Worm (Caenorhabditis elegans) whole organism, early embryonic: ENCODE measurements around the gene F53F4.7.

Source experiments
- B0310.2 ChIP-seq: sonication (generic microtip); optimal IDR thresholded peaks from 2 replicates; lab custom pipeline; 2016; ENCODE audit warnings: mild to moderate bottlenecking, missing genetic modification characterization, missing compliant biosample characterization
- F13C5.2 ChIP-seq: sonication (generic microtip); optimal IDR thresholded peaks from 2 replicates; lab custom pipeline; 2017; ENCODE audit warnings: mild to moderate bottlenecking, missing genetic modification characterization, inconsistent platforms, missing compliant biosample characterization
- aly-1 ChIP-seq: sonication (generic microtip); optimal IDR thresholded peaks from 2 replicates; lab custom pipeline; 2016; ENCODE audit warnings: missing genetic modification characterization, missing compliant biosample characterization
- ama-1 ChIP-seq: fragments of 150-350 bp; optimal IDR thresholded peaks from 2 replicates; lab custom pipeline; 2014
- ceh-13 ChIP-seq: fragments of 200-800 bp; sonication (Bioruptor generic); optimal IDR thresholded peaks from 2 replicates; lab custom pipeline; 2018; ENCODE audit warnings: mild to moderate bottlenecking, missing genetic modification characterization, missing compliant biosample characterization
- ceh-36 ChIP-seq: sonication (generic microtip); optimal IDR thresholded peaks from 2 replicates; lab custom pipeline; 2016; ENCODE audit warnings: missing genetic modification characterization, inconsistent platforms, missing compliant biosample characterization
- ets-7 ChIP-seq: sonication (generic microtip); optimal IDR thresholded peaks from 2 replicates; lab custom pipeline; 2016; ENCODE audit warnings: missing genotype, missing genetic modification characterization, missing compliant biosample characterization
- flt-1 ChIP-seq: fragments of 200-800 bp; sonication (Bioruptor generic); IDR thresholded peaks from 2 replicates; pipeline ENCODE4 v1.3.6; 2022; ENCODE audit warnings: missing genetic modification characterization, missing compliant biosample characterization
- hmbx-1 ChIP-seq: sonication (generic microtip); optimal IDR thresholded peaks from 2 replicates; lab custom pipeline; 2016; ENCODE audit warnings: mild to moderate bottlenecking, missing genetic modification characterization, missing compliant biosample characterization
- hmg-4 ChIP-seq: fragments of 200-800 bp; sonication (Bioruptor generic); optimal IDR thresholded peaks from 2 replicates; lab custom pipeline; 2018; ENCODE audit warnings: mild to moderate bottlenecking, missing genetic modification characterization, missing compliant biosample characterization
- hnd-1 ChIP-seq: sonication (generic microtip); optimal IDR thresholded peaks from 2 replicates; lab custom pipeline; 2016; ENCODE audit warnings: missing genetic modification characterization, missing compliant biosample characterization
- pes-1 ChIP-seq: fragments of 200-800 bp; sonication (Bioruptor generic); IDR thresholded peaks from 2 replicates; pipeline ENCODE4 v1.3.6; 2022; ENCODE audit warnings: missing genetic modification reagents, missing genetic modification characterization, missing compliant biosample characterization
- scrt-1 ChIP-seq: fragments of 200-800 bp; sonication (Bioruptor generic); IDR thresholded peaks from 2 replicates; pipeline ENCODE4 v1.3.6; 2022; ENCODE audit warnings: missing genetic modification characterization, missing compliant biosample characterization
- sea-1 ChIP-seq: fragments of 200-800 bp; sonication (Bioruptor generic); conservative IDR thresholded peaks from 2 replicates; pipeline ENCODE4 v1.3.6; 2022; ENCODE audit warnings: missing genetic modification characterization, missing compliant biosample characterization
- tbx-11 ChIP-seq: fragments of 200-800 bp; sonication (Bioruptor generic); IDR thresholded peaks from 2 replicates; pipeline ENCODE4 v1.3.6; 2022; ENCODE audit warnings: missing genetic modification characterization, missing compliant biosample characterization
- tbx-37 ChIP-seq: fragments of 200-800 bp; sonication (Bioruptor generic); conservative IDR thresholded peaks from 2 replicates; pipeline ENCODE4 v1.3.6; 2022; ENCODE audit warnings: missing genetic modification reagents, missing genetic modification characterization, missing compliant biosample characterization
- tra-4 ChIP-seq: sonication (generic microtip); optimal IDR thresholded peaks from 2 replicates; lab custom pipeline; 2017; ENCODE audit warnings: missing genetic modification characterization, missing compliant biosample characterization

Gene F53F4.7

DNA sequence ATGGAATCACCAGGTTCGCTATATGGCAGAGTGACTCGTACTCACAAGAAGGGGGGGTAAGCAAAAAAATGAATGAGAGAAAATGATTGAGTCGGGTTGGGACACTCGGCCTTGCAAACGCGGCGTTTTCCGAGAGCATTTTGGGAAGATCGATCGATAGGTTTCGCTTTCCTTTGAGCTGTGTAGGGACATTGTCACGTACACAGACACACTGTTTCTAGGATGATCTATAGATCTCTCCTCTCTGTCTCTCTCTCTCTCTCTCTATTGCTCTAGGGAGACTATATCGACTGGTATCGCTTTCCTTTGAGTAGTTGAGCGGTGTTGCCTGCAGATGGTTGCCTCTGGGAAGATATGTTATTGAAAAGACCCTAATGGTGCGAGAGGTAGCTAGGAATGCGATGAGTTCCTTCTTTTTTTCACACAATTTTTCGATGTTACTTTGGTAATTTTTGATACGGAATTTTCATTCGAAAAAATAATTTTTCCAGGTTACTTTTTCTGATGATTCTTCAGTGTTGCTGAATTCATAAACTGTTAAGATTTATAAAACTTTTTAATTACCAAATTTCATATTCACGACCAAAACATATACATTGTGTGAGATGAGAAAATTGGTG is 36.1 kb upstream of the F53F4.7 start, which contains the start of gene H37A05.4:
H37A05.4 (minus strand) TSS at position 51 of the 620 bp plus-strand sequence.
- TF ChIP-seq hmg-4 (GFP tag; lab: Kevin White, UChicago) (peak; percentile 2), aly-1 (tag; lab: Kevin White, UChicago) (no peak)

DNA sequence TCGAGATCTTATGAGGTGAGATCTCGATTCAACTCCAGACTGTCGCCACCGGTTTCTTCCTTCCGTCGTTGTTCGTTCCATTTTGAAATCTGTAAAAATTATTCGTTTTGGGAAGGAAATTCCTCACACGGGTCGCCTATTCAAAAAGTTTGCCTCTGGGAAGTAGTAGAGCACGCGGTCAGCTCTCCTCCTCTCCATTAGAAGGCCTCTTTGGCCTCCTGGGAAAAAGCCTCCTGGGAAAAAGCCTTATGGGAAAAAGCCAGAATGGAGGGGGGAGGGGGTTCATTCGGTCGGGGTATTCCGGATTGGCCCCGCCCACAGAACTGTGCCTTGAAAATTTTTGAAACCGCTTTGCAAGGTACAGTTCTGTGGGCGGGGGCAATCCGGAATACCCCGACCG is 33.8 kb upstream of the F53F4.7 start:
- no peak for TF ChIP-seq B0310.2 (tag; lab: Kevin White, UChicago)
- peak; percentile 44; the same call in 1 of the 2 replicates for TF ChIP-seq pes-1

DNA sequence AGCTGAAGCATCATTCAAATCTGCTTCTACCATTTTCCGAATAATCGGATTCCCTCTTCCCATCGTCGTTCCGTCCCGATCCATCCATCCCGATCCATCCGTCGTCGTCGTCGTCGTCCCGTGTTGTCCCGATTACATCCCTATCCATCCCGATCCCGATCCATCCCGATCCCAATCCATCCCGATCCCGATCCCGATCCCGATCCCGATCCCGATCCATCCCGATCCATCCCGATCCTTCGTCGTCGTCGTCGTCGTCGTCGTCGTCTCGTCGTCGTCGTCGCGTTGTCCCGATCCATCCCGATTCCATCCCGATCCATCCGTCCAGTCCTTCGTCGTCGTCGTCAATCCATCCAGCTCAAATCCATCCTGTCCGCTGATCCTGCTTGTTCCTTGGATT is 33.4 kb upstream of the F53F4.7 start:
- TF ChIP-seq B0310.2 (tag; lab: Kevin White, UChicago): no peak
- no peak for TF ChIP-seq hmg-4 (GFP tag; lab: Kevin White, UChicago)
- peak; percentile 14 for TF ChIP-seq aly-1 (tag; lab: Kevin White, UChicago)

DNA sequence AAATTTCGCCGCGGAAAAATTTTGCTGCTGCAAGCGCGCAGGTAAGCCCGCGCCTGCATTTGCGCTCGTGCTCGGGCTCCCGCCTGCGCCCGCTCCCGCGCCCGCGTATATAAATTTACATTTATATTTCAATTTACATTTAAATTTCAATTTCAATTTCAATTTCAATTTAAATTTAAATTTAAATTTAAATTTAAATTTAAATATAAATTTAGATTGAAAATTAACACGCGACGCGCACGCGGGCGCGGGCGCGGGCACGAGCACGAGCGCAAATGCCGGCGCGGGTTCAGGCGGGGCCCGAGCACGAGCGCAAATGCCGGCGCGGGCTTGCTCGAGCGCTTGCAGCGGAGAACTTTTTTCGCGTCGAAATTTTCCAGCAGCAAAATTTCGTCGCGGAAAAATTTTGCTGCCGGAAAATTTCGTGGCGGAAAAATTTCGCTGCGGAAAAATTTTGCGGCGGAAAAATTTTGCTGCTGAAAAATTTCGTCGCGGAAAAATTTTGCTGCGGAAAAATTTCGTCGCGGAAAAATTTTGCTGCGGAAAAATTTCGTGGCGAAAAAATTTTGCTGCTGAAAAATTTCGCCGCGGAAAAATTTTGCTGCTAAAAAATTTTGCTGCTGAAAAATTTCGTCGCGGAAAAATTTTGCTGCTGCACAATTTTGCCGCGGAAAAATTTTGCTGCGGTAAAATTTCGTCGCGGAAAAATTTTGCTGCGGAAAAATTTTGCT is 32.2 kb upstream of the F53F4.7 start:
- no peak for TF ChIP-seq aly-1 (tag; lab: Kevin White, UChicago)
- no peak for TF ChIP-seq ceh-13 (GFP tag; lab: Kevin White, UChicago)
- peak; percentile 42; the same call in 1 of the 2 replicates for TF ChIP-seq tbx-11
- peak; percentile 50; the same call in 1 of the 2 replicates for TF ChIP-seq flt-1 (GFP tag; lab: Robert Waterston, UW)
- peak; percentile 75 for TF ChIP-seq pes-1
- peak; percentile 78 for TF ChIP-seq sea-1 (GFP tag; lab: Robert Waterston, UW)
- no peak for TF ChIP-seq tbx-37 (GFP tag; lab: Robert Waterston, UW)
- no peak for TF ChIP-seq ama-1
- TF ChIP-seq scrt-1: 0 out of 2 replicates have a peak, but pooled peaks have one; percentile 62

DNA sequence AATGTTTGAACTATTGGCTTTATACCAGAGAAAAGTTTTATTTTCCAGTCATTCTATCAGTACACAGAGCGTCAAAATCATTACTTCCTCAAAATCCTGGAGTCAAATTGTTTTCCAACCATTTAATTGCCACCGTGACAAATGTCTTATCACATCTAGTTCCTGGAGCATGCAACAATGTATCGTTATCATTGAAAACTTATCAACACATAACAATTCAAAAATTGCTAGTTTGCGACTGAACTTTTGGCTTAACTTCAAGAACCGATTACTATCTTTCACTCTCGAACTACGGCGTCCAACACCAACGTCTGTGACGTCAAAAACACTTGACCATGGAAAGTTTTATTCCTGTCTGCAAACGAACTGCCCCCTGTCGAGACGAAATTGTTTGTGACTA is 24.3 kb upstream of the F53F4.7 start:
- TF ChIP-seq hnd-1 (tag; lab: Kevin White, UChicago): no peak
- no peak for TF ChIP-seq pes-1
- no peak for TF ChIP-seq aly-1 (tag; lab: Kevin White, UChicago)
- TF ChIP-seq F13C5.2: no peak
- TF ChIP-seq hmg-4 (GFP tag; lab: Kevin White, UChicago): no peak
- TF ChIP-seq tbx-11: no peak
- no peak for TF ChIP-seq ceh-36 (tag; lab: Kevin White, UChicago)
- no peak for TF ChIP-seq tra-4 (tag; lab: Kevin White, UChicago)
- TF ChIP-seq sea-1 (GFP tag; lab: Robert Waterston, UW): no peak
- no peak for TF ChIP-seq tbx-37 (GFP tag; lab: Robert Waterston, UW)
- no peak for TF ChIP-seq ets-7
- TF ChIP-seq ceh-13 (GFP tag; lab: Kevin White, UChicago): no peak
- TF ChIP-seq hmbx-1 (tag; lab: Kevin White, UChicago): no peak
- TF ChIP-seq B0310.2 (tag; lab: Kevin White, UChicago): no peak
- no peak for TF ChIP-seq ama-1
- TF ChIP-seq flt-1 (GFP tag; lab: Robert Waterston, UW): no peak
- no peak for TF ChIP-seq scrt-1

DNA sequence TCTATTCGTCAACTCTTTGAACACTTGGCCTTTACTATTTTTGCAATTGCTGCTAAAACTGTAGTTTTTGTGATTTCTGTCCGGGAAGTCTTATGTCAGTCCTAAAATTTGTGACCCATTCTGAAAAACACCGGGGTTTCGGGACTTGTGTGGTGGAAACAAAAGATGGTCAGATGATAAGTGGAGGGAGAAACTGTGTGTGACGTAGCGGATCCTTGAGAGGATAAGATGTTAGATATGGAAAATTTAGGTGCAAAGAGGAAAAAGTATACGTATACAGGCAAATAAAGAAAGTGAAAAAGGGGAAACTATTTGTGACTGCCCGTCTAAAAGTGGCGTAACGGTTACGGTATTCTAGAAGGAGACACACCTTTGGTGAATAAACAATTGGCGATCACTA is 22.6 kb upstream of the F53F4.7 start:
- no peak for TF ChIP-seq hmg-4 (GFP tag; lab: Kevin White, UChicago)
- TF ChIP-seq B0310.2 (tag; lab: Kevin White, UChicago): no peak
- no peak for TF ChIP-seq hmbx-1 (tag; lab: Kevin White, UChicago)
- TF ChIP-seq ama-1: no peak
- no peak for TF ChIP-seq F13C5.2
- no peak for TF ChIP-seq tbx-11
- TF ChIP-seq flt-1 (GFP tag; lab: Robert Waterston, UW): no peak
- TF ChIP-seq ceh-13 (GFP tag; lab: Kevin White, UChicago): no peak

DNA sequence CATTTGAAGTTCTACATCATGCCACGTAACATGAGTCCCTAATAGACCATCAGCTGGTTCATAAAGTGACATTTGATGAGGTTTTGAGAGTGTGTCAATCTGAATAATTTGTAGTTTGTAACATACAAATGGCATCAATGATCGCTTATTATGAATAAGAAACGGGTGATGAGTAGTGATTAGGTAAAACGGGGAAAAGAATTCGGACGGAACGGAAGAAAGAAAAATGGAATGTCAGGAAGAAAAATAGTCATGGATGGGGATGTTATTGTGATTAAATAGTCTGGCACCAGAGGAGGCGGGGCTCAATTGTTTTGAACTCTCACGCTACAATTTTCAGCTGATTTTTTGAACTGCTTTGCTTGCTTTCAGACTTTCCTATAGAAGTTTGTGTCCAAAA is 20.4 kb upstream of the F53F4.7 start, which contains the start of gene H37A05.2:
H37A05.2 (minus strand) TSS at position 101 of the 400 bp plus-strand sequence.
- no peak for TF ChIP-seq F13C5.2
- no peak for TF ChIP-seq ets-7
- no peak for TF ChIP-seq ama-1
- TF ChIP-seq B0310.2 (tag; lab: Kevin White, UChicago): no peak
- TF ChIP-seq pes-1: no peak
- TF ChIP-seq aly-1 (tag; lab: Kevin White, UChicago): no peak
- TF ChIP-seq scrt-1: no peak
- TF ChIP-seq ceh-36 (tag; lab: Kevin White, UChicago): no peak
- TF ChIP-seq sea-1 (GFP tag; lab: Robert Waterston, UW): no peak
- TF ChIP-seq ceh-13 (GFP tag; lab: Kevin White, UChicago): no peak
- TF ChIP-seq tbx-37 (GFP tag; lab: Robert Waterston, UW): no peak
- TF ChIP-seq hnd-1 (tag; lab: Kevin White, UChicago): no peak
- TF ChIP-seq flt-1 (GFP tag; lab: Robert Waterston, UW): no peak
- TF ChIP-seq hmbx-1 (tag; lab: Kevin White, UChicago): no peak
- no peak for TF ChIP-seq tra-4 (tag; lab: Kevin White, UChicago)
- no peak for TF ChIP-seq hmg-4 (GFP tag; lab: Kevin White, UChicago)
- TF ChIP-seq tbx-11: no peak

DNA sequence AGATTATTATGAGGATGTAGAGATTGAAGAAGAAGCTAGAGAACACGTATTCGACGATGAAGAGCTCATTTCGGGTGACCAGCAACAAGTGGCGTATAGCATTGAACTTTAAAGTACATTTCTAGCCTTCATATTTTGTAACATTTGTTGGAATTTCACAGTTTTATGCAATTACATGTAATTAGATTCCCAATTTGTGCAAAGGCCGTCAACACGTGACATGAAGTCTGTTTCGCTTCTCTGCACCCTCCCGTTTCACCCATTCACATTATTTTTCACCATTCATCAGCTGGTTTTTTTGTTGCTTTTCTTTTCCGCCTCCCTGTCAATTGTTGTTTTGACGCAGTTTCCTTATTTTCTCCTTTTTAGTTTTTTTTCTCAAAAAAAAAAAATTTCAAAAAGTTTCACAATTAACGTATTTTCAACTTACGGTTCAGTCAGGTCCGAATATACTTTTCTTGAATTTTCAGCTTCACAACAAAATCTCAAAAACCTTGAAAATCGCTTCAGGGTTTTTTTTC is 13.4 kb upstream of the F53F4.7 start, which contains the start of gene sde-2:
sde-2 (plus strand) TSS at position 471 of the 521 bp plus-strand sequence.
- no peak for TF ChIP-seq pes-1
- no peak for TF ChIP-seq tbx-11
- TF ChIP-seq ets-7: no peak
- TF ChIP-seq hnd-1 (tag; lab: Kevin White, UChicago): no peak
- TF ChIP-seq ceh-36 (tag; lab: Kevin White, UChicago): no peak
- TF ChIP-seq F13C5.2: no peak
